Worm (Caenorhabditis elegans): ENCODE results near the gene R144.10.

R144.10 gene

ce11 chrIII:5023642-5024041 is 21.5 kb upstream of the R144.10 start:
- TF ChIP-seq ceh-79 (tag; optimal IDR thresholded peaks at IDR 0.05), result no peak
- TF ChIP-seq nfyb-1 (GFP tag; IDR thresholded peaks at IDR 0.05), result 0 out of 2 replicates have a peak, but pooled peaks have one; percentile 12
- TF ChIP-seq ama-1 (optimal IDR thresholded peaks at IDR 0.05), result peak; percentile 43
- TF ChIP-seq ama-1 (GFP tag; optimal IDR thresholded peaks at IDR 0.05), result no peak
- TF ChIP-seq lin-35 (GFP tag; optimal IDR thresholded peaks at IDR 0.05), result peak in 1 of 3 experiments; percentile 4

- TF ChIP-seq nfya-2 (GFP tag; IDR thresholded peaks at IDR 0.05) (no peak), sdz-38 (tag; optimal IDR thresholded peaks at IDR 0.05) (no peak), ztf-18 (tag; optimal IDR thresholded peaks at IDR 0.05) (no peak), ceh-58 (GFP tag; IDR thresholded peaks at IDR 0.05) (no peak), ceh-100 (GFP tag; IDR thresholded peaks at IDR 0.05) (no peak), Y67H2A.10 (GFP tag; conservative IDR thresholded peaks at IDR 0.05) (no peak), lag-1 (GFP tag; IDR thresholded peaks at IDR 0.05) (no peak), F37B4.10 (GFP tag; IDR thresholded peaks at IDR 0.05) (no peak)
Observed at ce11 chrIII:5022964-5023363, 20.8 kb upstream of the R144.10 start, which contains the start of gene R144.13. R144.13 (plus strand) TSS chrIII:5023264.

ce11 chrIII:5021689-5022088 is 19.6 kb upstream of the R144.10 start, which contains the start of gene R144.3:
R144.3 (plus strand) TSS chrIII:5021989.
- TF ChIP-seq ccch-3 (GFP tag; optimal IDR thresholded peaks at IDR 0.05) (no peak), F33H1.4 (GFP tag; IDR thresholded peaks at IDR 0.05) (no peak), repo-1 (tag; optimal IDR thresholded peaks at IDR 0.05) (no peak), F49E8.2 (tag; optimal IDR thresholded peaks at IDR 0.05; ENCODE audit: insufficient read depth) (no peak), Y79H2A.3 (GFP tag; conservative IDR thresholded peaks at IDR 0.05) (no peak), B0336.3 (GFP tag; IDR thresholded peaks at IDR 0.05) (no peak), cebp-2 (GFP tag; IDR thresholded peaks at IDR 0.05) (no peak), mel-28 (tag; optimal IDR thresholded peaks at IDR 0.05; ENCODE audit: borderline replicate concordance) (no peak), tbp1 (GFP tag; optimal IDR thresholded peaks at IDR 0.05) (no peak), egrh-3 (GFP tag; IDR thresholded peaks at IDR 0.05) (no peak), bed-1 (GFP tag; IDR thresholded peaks at IDR 0.05) (no peak), ztf-3 (GFP tag; optimal IDR thresholded peaks at IDR 0.05) (no peak), rec-8 (tag; optimal IDR thresholded peaks at IDR 0.05) (no peak), F39B2.1 (GFP tag; IDR thresholded peaks at IDR 0.05) (no peak), pha-4 (tag; optimal IDR thresholded peaks at IDR 0.05) (no peak), tbx-9 (tag; optimal IDR thresholded peaks at IDR 0.05; ENCODE audit: borderline replicate concordance) (no peak), him-1 (tag; optimal IDR thresholded peaks at IDR 0.05) (no peak), nhr-120 (GFP tag; IDR thresholded peaks at IDR 0.05) (no peak)

ce11 chrIII:5020924-5021323 is 18.8 kb upstream of the R144.10 start, which contains the start of gene mdt-11:
mdt-11 (plus strand) TSS chrIII:5021224.
- no peak for TF ChIP-seq lir-1 (GFP tag; conservative IDR thresholded peaks at IDR 0.05)
- no peak for TF ChIP-seq lag-1 (GFP tag; IDR thresholded peaks at IDR 0.05)
- no peak for TF ChIP-seq egl-18 (GFP tag; IDR thresholded peaks at IDR 0.05)
- TF ChIP-seq F22D6.2 (tag; optimal IDR thresholded peaks at IDR 0.05), result no peak
- no peak for TF ChIP-seq bed-2 (GFP tag; IDR thresholded peaks at IDR 0.05)
- TF ChIP-seq attf-6 (GFP tag; IDR thresholded peaks at IDR 0.05), result no peak
- TF ChIP-seq ztf-28 (GFP tag; IDR thresholded peaks at IDR 0.05), result no peak
- TF ChIP-seq Y67H2A.10 (GFP tag; conservative IDR thresholded peaks at IDR 0.05), result no peak
- TF ChIP-seq F57C9.4 (tag; optimal IDR thresholded peaks at IDR 0.05), result no peak
- no peak for TF ChIP-seq K12H6.12 (tag; optimal IDR thresholded peaks at IDR 0.05)
- TF ChIP-seq lsy-27 (tag; optimal IDR thresholded peaks at IDR 0.05; ENCODE audit: borderline replicate concordance, insufficient read depth), result no peak
- TF ChIP-seq F52B5.7 (tag; optimal IDR thresholded peaks at IDR 0.05), result no peak

Data from whole organism, young adult.